Worm (Caenorhabditis elegans) whole organism, mixed stage, embryonic: ENCODE results near the gene set-17.

ENCODE experiments used
- M03D4.4 ChIP-seq: sonication (generic microtip); optimal IDR thresholded peaks from 2 replicates; lab custom pipeline; 2017; ENCODE audit warnings: mild to moderate bottlenecking, missing genetic modification characterization, missing compliant biosample characterization
- blmp-1 ChIP-seq: fragments of 150-350 bp; optimal IDR thresholded peaks from 2 replicates; lab custom pipeline; 2014; ENCODE audit warnings: missing biosample characterization, missing genetic modification characterization
- ceh-83 ChIP-seq: fragments of 200-800 bp; sonication (Bioruptor generic); optimal IDR thresholded peaks from 2 replicates; lab custom pipeline; 2018; ENCODE audit warnings: mild to moderate bottlenecking, missing genetic modification characterization, missing compliant biosample characterization
- ces-1 ChIP-seq: fragments of 150-350 bp; optimal IDR thresholded peaks from 2 replicates; lab custom pipeline; 2014; ENCODE audit warnings: missing biosample characterization, missing genetic modification reagents, missing genetic modification characterization
- drap-1 ChIP-seq: fragments of 200-800 bp; sonication (Bioruptor generic); optimal IDR thresholded peaks from 3 replicates; lab custom pipeline; 2018; ENCODE audit warnings: mild to moderate bottlenecking, missing genetic modification characterization, missing compliant biosample characterization
- elt-3 ChIP-seq: fragments of 150-350 bp; optimal IDR thresholded peaks from 2 replicates; lab custom pipeline; 2014; ENCODE audit warnings: missing biosample characterization, missing genetic modification characterization
- flh-1 ChIP-seq: fragments of 200-800 bp; sonication (Bioruptor generic); optimal IDR thresholded peaks from 2 replicates; lab custom pipeline; 2018; ENCODE audit warnings: mild to moderate bottlenecking, missing genetic modification characterization, moderate library complexity, missing compliant biosample characterization
- ham-2 ChIP-seq: fragments of 200-800 bp; sonication (Bioruptor generic); optimal IDR thresholded peaks from 2 replicates; lab custom pipeline; 2018; ENCODE audit warnings: mild to moderate bottlenecking, missing genetic modification characterization, missing compliant biosample characterization
- hlh-1 ChIP-seq: fragments of 150-350 bp; optimal IDR thresholded peaks from 2 replicates; lab custom pipeline; 2014; ENCODE audit warnings: missing biosample characterization, missing genetic modification reagents, missing genetic modification characterization
- lin-13 ChIP-seq: fragments of 150-350 bp; optimal IDR thresholded peaks from 2 replicates; lab custom pipeline; 2014; ENCODE audit warnings: missing biosample characterization, missing genetic modification characterization
- lin-32 ChIP-seq: fragments of 200-800 bp; sonication (Bioruptor generic); optimal IDR thresholded peaks from 2 replicates; lab custom pipeline; 2018; ENCODE audit warnings: mild to moderate bottlenecking, missing genetic modification characterization, missing compliant biosample characterization
- lsy-2 ChIP-seq: fragments of 150-350 bp; optimal IDR thresholded peaks from 2 replicates; lab custom pipeline; 2014; ENCODE audit warnings: missing biosample characterization, missing genetic modification characterization
- mep-1 ChIP-seq: fragments of 150-350 bp; optimal IDR thresholded peaks from 2 replicates; lab custom pipeline; 2017; ENCODE audit warnings: missing biosample characterization, missing genetic modification reagents, missing genetic modification characterization, inconsistent platforms
- mls-2 ChIP-seq: sonication (generic microtip); optimal IDR thresholded peaks from 2 replicates; lab custom pipeline; 2016; ENCODE audit warnings: mild to moderate bottlenecking, missing genetic modification characterization, moderate library complexity, missing compliant biosample characterization
- nhr-2 ChIP-seq: fragments of 150-350 bp; optimal IDR thresholded peaks from 2 replicates; lab custom pipeline; 2014; ENCODE audit warnings: missing biosample characterization, missing genetic modification characterization
- nhr-237 ChIP-seq: fragments of 150-350 bp; optimal IDR thresholded peaks from 2 replicates; lab custom pipeline; 2014; ENCODE audit warnings: missing biosample characterization, missing genetic modification characterization
- nhr-28 ChIP-seq: fragments of 150-350 bp; optimal IDR thresholded peaks from 2 replicates; lab custom pipeline; 2014; ENCODE audit warnings: missing biosample characterization, missing genetic modification characterization
- nhr-76 ChIP-seq: sonication (generic microtip); optimal IDR thresholded peaks from 2 replicates; lab custom pipeline; 2017; ENCODE audit warnings: missing biosample characterization, missing genetic modification characterization
- sem-2 ChIP-seq: fragments of 200-800 bp; sonication (Bioruptor generic); optimal IDR thresholded peaks from 2 replicates; lab custom pipeline; 2018; ENCODE audit warnings: mild to moderate bottlenecking, missing genetic modification characterization, missing compliant biosample characterization
- sptf-1 ChIP-seq: sonication (generic microtip); optimal IDR thresholded peaks from 2 replicates; lab custom pipeline; 2017; ENCODE audit warnings: mild to moderate bottlenecking, missing genetic modification characterization, moderate library complexity, missing compliant biosample characterization
- tbx-8 ChIP-seq: fragments of 200-800 bp; sonication (Bioruptor generic); optimal IDR thresholded peaks from 2 replicates; lab custom pipeline; 2018; ENCODE audit warnings: mild to moderate bottlenecking, missing genetic modification characterization, moderate library complexity, missing compliant biosample characterization
- unc-120 ChIP-seq: sonication (generic microtip); optimal IDR thresholded peaks from 2 replicates; lab custom pipeline; 2017; ENCODE audit warnings: missing genetic modification characterization, missing compliant biosample characterization; ENCODE audit not compliant: poor library complexity, severe bottlenecking
- unc-39 ChIP-seq: fragments of 150-350 bp; optimal IDR thresholded peaks from 2 replicates; lab custom pipeline; 2014; ENCODE audit warnings: missing biosample characterization, missing genetic modification characterization
- unc-62 ChIP-seq: fragments of 150-350 bp; optimal IDR thresholded peaks from 2 replicates; lab custom pipeline; 2014; ENCODE audit warnings: missing biosample characterization, missing genetic modification reagents, missing genetic modification characterization
- zip-8 ChIP-seq: fragments of 150-350 bp; optimal IDR thresholded peaks from 2 replicates; lab custom pipeline; 2014; ENCODE audit warnings: missing biosample characterization, missing genetic modification characterization
- ztf-11 ChIP-seq: fragments of 150-350 bp; optimal IDR thresholded peaks from 2 replicates; lab custom pipeline; 2014; ENCODE audit warnings: missing biosample characterization, missing genetic modification characterization

set-17 gene

ce11 chrII:8964835-8965234, 24.5 kb upstream of the set-17 start, which contains the start of the genes ndub-3 and C18E9.2:
Gene ndub-3 (minus strand): TSS chrII:8964890.
Gene C18E9.2 (plus strand): TSS chrII:8965006.
- TF ChIP-seq hlh-1 (tag; lab: Kevin White, UChicago) (peak; percentile 54), ztf-11 (tag; lab: Kevin White, UChicago) (no peak), nhr-237 (tag; lab: Kevin White, UChicago) (peak; percentile 11), ces-1 (GFP tag; lab: Kevin White, UChicago) (peak; percentile 5), mep-1 (tag; lab: Kevin White, UChicago) (peak; percentile 72)

ce11 chrII:8964049-8964448, 23.8 kb upstream of the set-17 start, which contains the start of gene sftd-3:
Gene sftd-3 (minus strand): TSS chrII:8964149.
- no peak for TF ChIP-seq tbx-8 (GFP tag; lab: Kevin White, UChicago)
- no peak for TF ChIP-seq flh-1 (GFP tag; lab: Kevin White, UChicago)
- TF ChIP-seq nhr-2 (tag; lab: Kevin White, UChicago) = no peak
- TF ChIP-seq nhr-28 (tag; lab: Kevin White, UChicago) = no peak

ce11 chrII:8962206-8962605, 21.9 kb upstream of the set-17 start:
- TF ChIP-seq mls-2 (tag; lab: Kevin White, UChicago) = no peak
- TF ChIP-seq hlh-1 (tag; lab: Kevin White, UChicago) = peak; percentile 53
- TF ChIP-seq sem-2 (GFP tag; lab: Kevin White, UChicago) = no peak
- no peak for TF ChIP-seq lsy-2 (tag; lab: Kevin White, UChicago)
- no peak for TF ChIP-seq nhr-76 (tag; lab: Kevin White, UChicago)
- peak; percentile 29 for TF ChIP-seq unc-120 (tag; lab: Kevin White, UChicago)
- TF ChIP-seq ham-2 (GFP tag; lab: Kevin White, UChicago) = no peak
- TF ChIP-seq lin-13 (tag; lab: Kevin White, UChicago) = no peak
- no peak for TF ChIP-seq ceh-83

- TF ChIP-seq unc-62 = peak; percentile 87
- no peak for TF ChIP-seq tbx-8 (GFP tag; lab: Kevin White, UChicago)
- TF ChIP-seq, all 35 proteins: peak for 1
Measured at ce11 chrII:8961450-8961849, 21.2 kb upstream of the set-17 start.

- TF ChIP-seq nhr-237 (tag; lab: Kevin White, UChicago) (no peak), elt-3 (no peak), lin-32 (GFP tag; lab: Kevin White, UChicago) (no peak), nhr-2 (tag; lab: Kevin White, UChicago) (no peak), zip-8 (tag; lab: Kevin White, UChicago) (no peak), ceh-83 (no peak), blmp-1 (tag; lab: Kevin White, UChicago) (no peak), unc-39 (tag; lab: Kevin White, UChicago) (no peak), ham-2 (GFP tag; lab: Kevin White, UChicago) (no peak), sptf-1 (no peak), drap-1 (GFP tag; lab: Kevin White, UChicago) (no peak)
Measured at ce11 chrII:8960414-8960813, 20.1 kb upstream of the set-17 start, which contains the start of gene cal-2. Gene cal-2 (plus strand): TSS chrII:8960714.

- TF ChIP-seq hlh-1 (tag; lab: Kevin White, UChicago) (peak; percentile 51), unc-120 (tag; lab: Kevin White, UChicago) (peak; percentile 32), unc-62 (peak; percentile 21), M03D4.4 (no peak), elt-3 (no peak)
- TF ChIP-seq, all 35 proteins: peak for 3
Measured at ce11 chrII:8959081-8959480, 18.8 kb upstream of the set-17 start.

- TF ChIP-seq ces-1 (GFP tag; lab: Kevin White, UChicago) (peak; percentile 94), drap-1 (GFP tag; lab: Kevin White, UChicago) (no peak), unc-62 (no peak), lin-13 (tag; lab: Kevin White, UChicago) (no peak)
Measured at ce11 chrII:8956896-8957295, 16.6 kb upstream of the set-17 start.
